Fruit fly (Drosophila melanogaster) whole organism, adult: ENCODE results near the gene CG34160.

Source experiments
- CG11617 ChIP-seq: fragments of 200-800 bp; sonication (Bioruptor generic); optimal IDR thresholded peaks from 2 replicates; lab custom pipeline; 2017; ENCODE audit warnings: mild to moderate bottlenecking, missing biosample characterization, missing genetic modification reagents, missing genetic modification characterization
- CG12768 ChIP-seq: fragments of 200-800 bp; sonication (Bioruptor generic); optimal IDR thresholded peaks from 2 replicates; lab custom pipeline; 2017; ENCODE audit warnings: missing biosample characterization, missing genetic modification characterization, mild to moderate bottlenecking, moderate library complexity, missing genetic modification reagents
- CG14711 ChIP-seq: fragments of 200-800 bp; sonication (Bioruptor generic); optimal IDR thresholded peaks from 2 replicates; lab custom pipeline; 2018; ENCODE audit warnings: missing biosample characterization, mild to moderate bottlenecking, missing genetic modification characterization, moderate library complexity
- CG1620 ChIP-seq: fragments of 200-800 bp; sonication (Bioruptor generic); optimal IDR thresholded peaks from 2 replicates; lab custom pipeline; 2016; ENCODE audit warnings: missing biosample characterization, missing genetic modification characterization
- CG33017 ChIP-seq: fragments of 200-800 bp; sonication (Bioruptor generic); optimal IDR thresholded peaks from 2 replicates; lab custom pipeline; 2018; ENCODE audit warnings: missing biosample characterization, mild to moderate bottlenecking, missing genetic modification characterization, moderate library complexity
- CG5204 ChIP-seq: fragments of 200-800 bp; sonication (Bioruptor generic); optimal IDR thresholded peaks from 2 replicates; lab custom pipeline; 2016; ENCODE audit warnings: missing biosample characterization, missing genetic modification characterization
- CG7045 ChIP-seq: fragments of 200-800 bp; sonication (Bioruptor generic); optimal IDR thresholded peaks from 2 replicates; lab custom pipeline; 2017; ENCODE audit warnings: missing biosample characterization, mild to moderate bottlenecking, missing genetic modification characterization
- CG7101 ChIP-seq: fragments of 200-800 bp; sonication (Bioruptor generic); optimal IDR thresholded peaks from 2 replicates; lab custom pipeline; 2018; ENCODE audit warnings: missing biosample characterization, mild to moderate bottlenecking, missing genetic modification characterization, moderate library complexity
- Clk ChIP-seq: fragments of 200-800 bp; sonication (Bioruptor generic); optimal IDR thresholded peaks from 2 replicates; lab custom pipeline; 2017; ENCODE audit warnings: missing biosample characterization, missing genetic modification characterization
- Crg-1 ChIP-seq: fragments of 200-800 bp; sonication (Bioruptor generic); optimal IDR thresholded peaks from 2 replicates; lab custom pipeline; 2016; ENCODE audit warnings: missing biosample characterization, missing genetic modification characterization
- Hr96 ChIP-seq: fragments of 200-800 bp; sonication (Bioruptor generic); optimal IDR thresholded peaks from 2 replicates; lab custom pipeline; 2016; ENCODE audit warnings: missing biosample characterization, missing genetic modification characterization
- Mnt ChIP-seq: fragments of 200-800 bp; sonication (Bioruptor generic); optimal IDR thresholded peaks from 2 replicates; lab custom pipeline; 2016; ENCODE audit warnings: missing biosample characterization, mild to moderate bottlenecking, missing genetic modification characterization
- bab1 ChIP-seq: fragments of 200-800 bp; sonication (Bioruptor generic); optimal IDR thresholded peaks from 3 replicates; lab custom pipeline; 2019; ENCODE audit warnings: missing biosample characterization, mild to moderate bottlenecking, missing genetic modification characterization, moderate library complexity
- cic ChIP-seq: fragments of 200-800 bp; sonication (Bioruptor generic); optimal IDR thresholded peaks from 2 replicates; lab custom pipeline; 2017; ENCODE audit warnings: missing biosample characterization, mild to moderate bottlenecking, missing genetic modification characterization, moderate library complexity
- cnc ChIP-seq, 2 experiments: fragments of >200 bp; optimal IDR thresholded peaks; 2 replicates each; lab custom pipeline; 2017
- kay ChIP-seq: fragments of 200-800 bp; sonication (Bioruptor generic); peaks from one replicate; lab custom pipeline; 2016; ENCODE audit warnings: missing biosample characterization, missing genetic modification characterization, borderline replicate concordance
- ovo ChIP-seq: fragments of 200-800 bp; sonication (Bioruptor generic); optimal IDR thresholded peaks from 2 replicates; lab custom pipeline; 2016; ENCODE audit warnings: missing biosample characterization, missing genetic modification characterization
- pad ChIP-seq: fragments of 200-800 bp; sonication (Bioruptor generic); optimal IDR thresholded peaks from 3 replicates; lab custom pipeline; 2017; ENCODE audit warnings: missing biosample characterization, missing genetic modification characterization, mild to moderate bottlenecking, moderate library complexity, missing genetic modification reagents
- tj ChIP-seq: fragments of 200-800 bp; sonication (Bioruptor generic); optimal IDR thresholded peaks from 3 replicates; lab custom pipeline; 2017; ENCODE audit warnings: missing biosample characterization, mild to moderate bottlenecking, missing genetic modification characterization, moderate library complexity
- toe ChIP-seq: fragments of 200-800 bp; sonication (Bioruptor generic); optimal IDR thresholded peaks from 2 replicates; lab custom pipeline; 2016; ENCODE audit warnings: missing biosample characterization, missing genetic modification characterization

Gene CG34160

DNA sequence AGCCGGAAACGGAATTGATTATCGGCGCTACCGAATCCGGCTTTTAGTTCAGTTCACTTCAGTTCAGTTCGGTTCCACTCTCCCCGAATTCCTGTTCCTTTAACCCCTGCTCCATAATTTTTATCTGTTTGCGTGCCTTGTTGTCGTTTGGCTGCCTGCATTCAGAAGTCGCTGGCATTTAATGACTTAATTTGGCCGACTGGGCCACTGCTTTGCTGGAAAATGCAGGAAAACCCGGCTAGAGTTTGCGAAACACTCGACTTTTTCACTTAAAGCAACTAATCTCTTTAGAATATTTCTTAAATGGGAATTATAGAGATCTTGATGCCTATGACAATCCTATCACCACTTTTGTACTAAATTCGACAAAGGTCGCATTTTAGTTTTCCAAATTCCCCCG, at the start of gene CG34160:
CG34160 (plus strand) TSS at position 301 of the 400 bp plus-strand sequence.
- no peak for TF ChIP-seq kay
- TF ChIP-seq Hr96: no peak
- no peak for TF ChIP-seq CG33017 (tag; lab: Kevin White, UChicago)
- TF ChIP-seq Crg-1: no peak
- TF ChIP-seq pad: no peak
- no peak for TF ChIP-seq CG11617 (GFP tag; lab: Kevin White, UChicago)
- no peak for TF ChIP-seq cnc (optimal IDR thresholded peaks at IDR 0.05; lab: Kevin White, UChicago)
- no peak for TF ChIP-seq ovo
- no peak for TF ChIP-seq cic (GFP tag; lab: Kevin White, UChicago)
- no peak for TF ChIP-seq CG14711 (tag; lab: Kevin White, UChicago)

DNA sequence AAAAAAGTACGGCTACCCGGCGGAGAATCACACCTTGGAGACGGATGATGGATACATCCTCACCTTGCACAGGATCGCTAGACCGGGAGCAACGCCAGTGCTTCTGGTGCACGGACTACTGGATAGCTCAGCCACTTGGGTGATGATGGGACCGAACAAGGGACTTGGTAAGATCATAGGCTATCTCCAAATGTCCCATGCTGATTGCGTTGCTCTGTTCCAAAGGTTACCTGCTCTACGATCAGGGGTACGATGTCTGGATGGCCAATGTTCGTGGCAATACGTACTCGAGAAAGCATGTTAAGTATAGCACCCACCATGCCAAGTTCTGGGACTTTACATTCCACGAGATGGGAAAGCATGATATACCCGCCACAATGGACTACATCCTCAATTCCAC, 49.5 kb upstream of the CG34160 start:
- TF ChIP-seq ovo (no peak), CG7045 (GFP tag; lab: Kevin White, UChicago) (no peak), CG33017 (tag; lab: Kevin White, UChicago) (no peak), Mnt (GFP tag; lab: Kevin White, UChicago) (no peak), CG7101 (tag; lab: Kevin White, UChicago) (no peak), cnc (optimal IDR thresholded peaks at IDR 0.05; lab: Kevin White, UChicago) (no peak), CG5204 (GFP tag; lab: Kevin White, UChicago) (no peak), cic (GFP tag; lab: Kevin White, UChicago) (no peak), Hr96 (no peak), CG1620 (no peak), CG14711 (tag; lab: Kevin White, UChicago) (no peak), pad (no peak), tj (GFP tag; lab: Kevin White, UChicago) (no peak), Clk (GFP tag; lab: Kevin White, UChicago) (no peak), Crg-1 (no peak), CG11617 (GFP tag; lab: Kevin White, UChicago) (no peak)

DNA sequence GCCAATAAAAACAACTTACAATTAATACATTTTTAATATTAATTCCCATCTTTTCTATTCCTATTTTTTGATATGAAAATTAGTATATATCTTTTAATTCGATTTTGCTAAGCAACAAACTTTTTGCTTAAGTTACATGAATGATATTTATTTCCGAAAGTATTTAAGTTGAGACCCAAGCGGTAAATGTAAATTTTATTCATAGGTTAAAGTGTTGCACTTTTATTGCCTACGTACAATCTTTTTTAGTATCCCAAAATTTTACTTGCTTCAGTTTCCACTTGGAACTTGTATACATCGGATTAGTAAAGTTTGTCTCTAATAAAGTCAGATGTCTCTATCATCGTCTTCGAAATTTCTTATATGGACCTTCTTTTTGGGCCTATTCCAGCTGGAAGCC, 48.0 kb upstream of the CG34160 start, which contains the start of gene CG18301:
CG18301 (plus strand) TSS at position 301 of the 400 bp plus-strand sequence.
- TF ChIP-seq CG11617 (GFP tag; lab: Kevin White, UChicago) (no peak), tj (GFP tag; lab: Kevin White, UChicago) (no peak), toe (GFP tag; lab: Kevin White, UChicago) (no peak), bab1 (GFP tag; lab: Kevin White, UChicago) (no peak), ovo (no peak), CG7045 (GFP tag; lab: Kevin White, UChicago) (no peak)

DNA sequence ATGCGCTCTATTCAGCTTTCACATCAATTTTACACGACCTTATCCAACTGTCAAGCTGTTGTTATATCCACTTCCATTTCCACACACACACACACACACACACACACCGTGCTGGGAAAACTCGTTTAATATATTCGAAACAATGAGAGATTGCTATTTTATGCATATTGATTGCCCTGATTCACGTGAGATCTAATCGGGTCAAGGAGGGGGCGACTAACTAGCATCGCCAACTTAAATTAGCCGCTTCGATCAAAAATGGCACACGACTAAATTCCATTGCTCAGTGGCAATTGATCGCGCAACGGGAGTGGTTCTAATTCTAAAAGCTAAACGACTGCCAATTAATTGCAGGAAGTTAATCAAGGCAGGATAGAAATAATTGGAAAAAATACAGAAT, 45.5 kb upstream of the CG34160 start, which contains the start of gene CG18302:
CG18302 (plus strand) TSS at position 301 of the 400 bp plus-strand sequence.
- TF ChIP-seq Hr96 (no peak), CG11617 (GFP tag; lab: Kevin White, UChicago) (no peak), Mnt (GFP tag; lab: Kevin White, UChicago) (no peak)

DNA sequence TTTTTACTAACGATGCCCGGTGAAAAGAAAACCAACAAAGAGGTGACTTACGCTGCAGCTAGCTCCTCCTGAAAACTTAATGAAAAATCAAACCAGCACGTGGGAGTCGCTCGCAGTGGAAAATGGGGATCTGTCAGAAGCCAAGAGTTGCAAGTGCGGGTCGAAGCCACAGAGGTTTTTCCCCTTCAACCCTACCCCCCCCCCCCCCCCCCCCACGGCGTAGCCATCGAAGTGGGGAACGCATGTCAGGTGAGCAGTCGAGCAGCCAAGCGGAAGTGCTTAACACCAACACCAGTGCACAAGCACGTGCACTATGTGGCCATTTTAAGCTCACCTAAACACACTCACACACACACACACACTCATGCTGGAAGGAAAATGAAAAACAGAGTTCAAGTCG, 40.2 kb upstream of the CG34160 start:
- no peak for TF ChIP-seq cic (GFP tag; lab: Kevin White, UChicago)
- no peak for TF ChIP-seq CG33017 (tag; lab: Kevin White, UChicago)
- no peak for TF ChIP-seq CG7045 (GFP tag; lab: Kevin White, UChicago)
- TF ChIP-seq kay: no peak
- no peak for TF ChIP-seq CG12768
- no peak for TF ChIP-seq toe (GFP tag; lab: Kevin White, UChicago)
- no peak for TF ChIP-seq CG7101 (tag; lab: Kevin White, UChicago)
- TF ChIP-seq pad: no peak
- TF ChIP-seq CG11617 (GFP tag; lab: Kevin White, UChicago): no peak
- TF ChIP-seq Clk (GFP tag; lab: Kevin White, UChicago): no peak
- no peak for TF ChIP-seq CG14711 (tag; lab: Kevin White, UChicago)
- TF ChIP-seq cnc (optimal IDR thresholded peaks at IDR 0.05; lab: Kevin White, UChicago): no peak
- TF ChIP-seq CG1620: no peak
- TF ChIP-seq ovo: no peak
- TF ChIP-seq tj (GFP tag; lab: Kevin White, UChicago): no peak
- no peak for TF ChIP-seq CG5204 (GFP tag; lab: Kevin White, UChicago)
- no peak for TF ChIP-seq Hr96
- TF ChIP-seq Mnt (GFP tag; lab: Kevin White, UChicago): no peak

DNA sequence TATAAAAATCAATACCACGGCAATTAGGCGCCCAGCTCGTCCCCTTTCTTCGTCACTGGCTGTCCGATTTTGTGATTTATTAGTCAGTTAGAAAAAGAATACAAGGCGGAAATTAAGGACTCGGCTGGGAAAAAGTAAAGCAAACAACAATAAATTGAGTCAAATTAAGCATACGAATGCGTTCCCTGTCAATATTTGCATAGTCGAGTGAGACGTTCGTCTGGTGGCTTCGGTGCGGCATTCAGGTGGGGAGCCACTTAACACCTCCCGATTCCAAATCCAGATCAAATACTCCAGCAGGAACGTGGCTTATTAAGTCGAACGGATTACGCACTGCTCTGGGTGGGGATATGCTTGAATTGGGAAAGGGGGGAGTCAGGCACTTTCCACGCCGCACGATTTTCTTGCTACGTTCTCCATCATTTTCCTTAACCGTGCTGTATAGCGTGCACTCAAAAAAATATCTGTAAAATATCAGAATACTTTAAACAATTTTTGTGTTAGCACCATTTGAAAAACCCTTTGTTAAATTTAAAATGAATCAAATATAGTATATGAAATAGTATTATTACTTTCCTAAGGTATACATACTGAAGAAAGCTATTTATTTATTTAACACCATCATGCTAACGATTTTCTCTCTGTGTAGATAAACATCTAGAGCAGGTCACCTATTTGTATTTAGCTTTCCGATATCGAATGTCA, 36.4 kb upstream of the CG34160 start:
- TF ChIP-seq CG7045 (GFP tag; lab: Kevin White, UChicago) (no peak), cnc (optimal IDR thresholded peaks at IDR 0.05; lab: Kevin White, UChicago) (no peak), Crg-1 (no peak), CG5204 (GFP tag; lab: Kevin White, UChicago) (no peak), Clk (GFP tag; lab: Kevin White, UChicago) (no peak), Mnt (GFP tag; lab: Kevin White, UChicago) (no peak), pad (no peak), ovo (no peak)

DNA sequence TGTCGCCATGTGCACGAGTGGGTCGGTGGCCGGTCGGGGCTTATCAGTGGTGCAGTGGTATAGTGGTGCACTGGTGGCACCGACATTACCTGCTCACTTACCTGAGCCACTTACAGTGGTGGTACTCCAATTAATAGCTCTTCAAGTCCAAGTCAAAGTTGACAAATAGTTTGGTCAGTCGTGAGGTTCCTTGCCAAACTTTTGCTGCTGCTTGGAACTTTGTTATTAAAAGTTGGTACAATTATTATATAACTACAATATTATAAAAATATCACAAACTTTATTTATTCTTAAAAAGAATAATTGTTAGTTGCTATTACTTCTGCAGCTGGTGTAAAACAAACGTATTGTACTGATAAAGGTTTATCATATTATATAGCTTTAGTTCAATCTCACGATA, 35.6 kb upstream of the CG34160 start:
- TF ChIP-seq CG11617 (GFP tag; lab: Kevin White, UChicago): peak; percentile 28
- TF ChIP-seq pad: no peak
- TF ChIP-seq tj (GFP tag; lab: Kevin White, UChicago): no peak
- no peak for TF ChIP-seq kay
- TF ChIP-seq CG12768: no peak
- no peak for TF ChIP-seq CG14711 (tag; lab: Kevin White, UChicago)
- TF ChIP-seq cnc (optimal IDR thresholded peaks at IDR 0.05; lab: Kevin White, UChicago): no peak
- no peak for TF ChIP-seq CG1620
- no peak for TF ChIP-seq toe (GFP tag; lab: Kevin White, UChicago)
- no peak for TF ChIP-seq CG7045 (GFP tag; lab: Kevin White, UChicago)
- TF ChIP-seq CG5204 (GFP tag; lab: Kevin White, UChicago): no peak
- no peak for TF ChIP-seq CG33017 (tag; lab: Kevin White, UChicago)
- TF ChIP-seq Clk (GFP tag; lab: Kevin White, UChicago): no peak
- peak; percentile 65 for TF ChIP-seq CG7101 (tag; lab: Kevin White, UChicago)
- TF ChIP-seq ovo: no peak
- TF ChIP-seq Mnt (GFP tag; lab: Kevin White, UChicago): peak; percentile 39
- no peak for TF ChIP-seq Hr96
- TF ChIP-seq Crg-1: no peak
- no peak for TF ChIP-seq cic (GFP tag; lab: Kevin White, UChicago)
- TF ChIP-seq bab1 (GFP tag; lab: Kevin White, UChicago): no peak
